Worm (Caenorhabditis elegans) whole organism, late embryonic: ENCODE results near the gene dsl-3.

Experiments
- C08G9.2 ChIP-seq: sonication (generic microtip); optimal IDR thresholded peaks from 2 replicates; lab custom pipeline; 2016; ENCODE audit warnings: mild to moderate bottlenecking, missing genetic modification characterization, moderate library complexity, missing compliant biosample characterization
- C38D4.7 ChIP-seq: fragments of 200-800 bp; sonication (Bioruptor generic); optimal IDR thresholded peaks from 2 replicates; lab custom pipeline; 2018; ENCODE audit warnings: mild to moderate bottlenecking, missing genetic modification characterization, moderate library complexity, missing compliant biosample characterization
- K02D7.2 ChIP-seq: sonication (generic microtip); optimal IDR thresholded peaks from 2 replicates; lab custom pipeline; 2017; ENCODE audit warnings: mild to moderate bottlenecking, missing genetic modification characterization, missing compliant biosample characterization
- K09A11.1 ChIP-seq: sonication (generic microtip); optimal IDR thresholded peaks from 2 replicates; lab custom pipeline; 2017; ENCODE audit warnings: antibody characterized with exemption, mild to moderate bottlenecking, missing genetic modification characterization, missing compliant biosample characterization; ENCODE audit not compliant: insufficient read depth
- Y22D7AL.16 ChIP-seq: sonication (generic microtip); optimal IDR thresholded peaks from 2 replicates; lab custom pipeline; 2016; ENCODE audit warnings: missing genetic modification characterization, missing compliant biosample characterization
- ceh-14 ChIP-seq: sonication (generic microtip); optimal IDR thresholded peaks from 2 replicates; lab custom pipeline; 2016; ENCODE audit warnings: missing genotype, missing genetic modification characterization, missing compliant biosample characterization
- ceh-18 ChIP-seq: sonication (generic microtip); optimal IDR thresholded peaks from 2 replicates; lab custom pipeline; 2016; ENCODE audit warnings: missing genetic modification characterization, missing compliant biosample characterization
- ceh-19 ChIP-seq: fragments of 200-800 bp; sonication (Bioruptor generic); optimal IDR thresholded peaks from 2 replicates; lab custom pipeline; 2018; ENCODE audit warnings: mild to moderate bottlenecking, missing genetic modification characterization, missing compliant biosample characterization
- ceh-2 ChIP-seq: sonication (generic microtip); optimal IDR thresholded peaks from 2 replicates; lab custom pipeline; 2016; ENCODE audit warnings: missing genotype, missing genetic modification characterization, missing compliant biosample characterization
- ceh-24 ChIP-seq: sonication (generic microtip); optimal IDR thresholded peaks from 2 replicates; lab custom pipeline; 2016; ENCODE audit warnings: mild to moderate bottlenecking, missing genetic modification characterization, missing compliant biosample characterization
- ceh-31 ChIP-seq: sonication (generic microtip); optimal IDR thresholded peaks from 2 replicates; lab custom pipeline; 2016; ENCODE audit warnings: missing genetic modification characterization, missing compliant biosample characterization
- che-1 ChIP-seq: sonication (generic microtip); optimal IDR thresholded peaks from 2 replicates; lab custom pipeline; 2016; ENCODE audit warnings: mild to moderate bottlenecking, missing genetic modification characterization, missing compliant biosample characterization
- dmd-4 ChIP-seq: sonication (generic microtip); optimal IDR thresholded peaks from 2 replicates; lab custom pipeline; 2016; ENCODE audit warnings: borderline replicate concordance, missing genetic modification characterization, missing compliant biosample characterization
- dve-1 ChIP-seq: sonication (generic microtip); optimal IDR thresholded peaks from 2 replicates; lab custom pipeline; 2017; ENCODE audit warnings: antibody characterized with exemption, mild to moderate bottlenecking, missing genetic modification characterization, missing compliant biosample characterization
- elt-2 ChIP-seq: sonication (generic microtip); optimal IDR thresholded peaks from 2 replicates; lab custom pipeline; 2016; ENCODE audit warnings: missing genetic modification reagents, missing genetic modification characterization, missing compliant biosample characterization
- eyg-1 ChIP-seq: sonication (generic microtip); optimal IDR thresholded peaks from 2 replicates; lab custom pipeline; 2016; ENCODE audit warnings: missing genotype, missing genetic modification characterization, missing compliant biosample characterization
- gmeb-2 ChIP-seq: sonication (generic microtip); optimal IDR thresholded peaks from 2 replicates; lab custom pipeline; 2016; ENCODE audit warnings: missing genetic modification characterization, inconsistent platforms, missing compliant biosample characterization
- hlh-13 ChIP-seq: fragments of 200-800 bp; sonication (Bioruptor generic); optimal IDR thresholded peaks from 2 replicates; lab custom pipeline; 2018; ENCODE audit warnings: mild to moderate bottlenecking, missing genetic modification characterization, missing compliant biosample characterization
- hlh-15 ChIP-seq: sonication (generic microtip); optimal IDR thresholded peaks from 2 replicates; lab custom pipeline; 2016; ENCODE audit warnings: missing genetic modification characterization, missing compliant biosample characterization
- hlh-30 ChIP-seq: sonication (generic microtip); optimal IDR thresholded peaks from 2 replicates; lab custom pipeline; 2017; ENCODE audit warnings: antibody characterized with exemption, missing genetic modification characterization, missing compliant biosample characterization; ENCODE audit not compliant: insufficient read depth
- hlh-6 ChIP-seq: sonication (generic microtip); optimal IDR thresholded peaks from 2 replicates; lab custom pipeline; 2016; ENCODE audit warnings: missing genotype, missing genetic modification characterization, missing compliant biosample characterization
- lim-6 ChIP-seq: sonication (generic microtip); optimal IDR thresholded peaks from 2 replicates; lab custom pipeline; 2016; ENCODE audit warnings: missing genetic modification characterization, missing compliant biosample characterization
- lin-11 ChIP-seq: fragments of 200-800 bp; sonication (Bioruptor generic); optimal IDR thresholded peaks from 2 replicates; lab custom pipeline; 2018; ENCODE audit warnings: mild to moderate bottlenecking, missing genetic modification characterization, missing compliant biosample characterization
- mec-3 ChIP-seq: sonication (generic microtip); optimal IDR thresholded peaks from 2 replicates; lab custom pipeline; 2016; ENCODE audit warnings: borderline replicate concordance, missing genetic modification characterization, missing compliant biosample characterization
- nhr-232 ChIP-seq: sonication (generic microtip); optimal IDR thresholded peaks from 2 replicates; lab custom pipeline; 2016; ENCODE audit warnings: missing genetic modification characterization, missing compliant biosample characterization
- odd-2 ChIP-seq: sonication (generic microtip); optimal IDR thresholded peaks from 2 replicates; lab custom pipeline; 2017; ENCODE audit warnings: antibody characterized with exemption, mild to moderate bottlenecking, missing genetic modification characterization, missing compliant biosample characterization
- pax-1 ChIP-seq: fragments of 150-350 bp; optimal IDR thresholded peaks from 2 replicates; lab custom pipeline; 2014; ENCODE audit warnings: missing biosample characterization, missing genetic modification characterization
- pros-1 ChIP-seq: fragments of 150-350 bp; optimal IDR thresholded peaks from 2 replicates; lab custom pipeline; 2014; ENCODE audit warnings: missing biosample characterization, missing genetic modification reagents, missing genetic modification characterization
- ref-2 ChIP-seq: sonication (generic microtip); optimal IDR thresholded peaks from 2 replicates; lab custom pipeline; 2016; ENCODE audit warnings: missing genetic modification characterization, missing compliant biosample characterization
- sox-2 ChIP-seq: fragments of 200-800 bp; sonication (Bioruptor generic); IDR thresholded peaks from 2 replicates; pipeline ENCODE4 v1.3.6; 2022; ENCODE audit warnings: missing genetic modification reagents, missing genetic modification characterization, missing compliant biosample characterization
- syd-9 ChIP-seq: sonication (generic microtip); optimal IDR thresholded peaks from 2 replicates; lab custom pipeline; 2016; ENCODE audit warnings: mild to moderate bottlenecking, missing genetic modification characterization, moderate library complexity, missing compliant biosample characterization
- tbx-2 ChIP-seq: sonication (generic microtip); optimal IDR thresholded peaks from 2 replicates; lab custom pipeline; 2016; ENCODE audit warnings: missing genetic modification characterization, missing compliant biosample characterization
- tbx-7 ChIP-seq: sonication (generic microtip); optimal IDR thresholded peaks from 2 replicates; lab custom pipeline; 2016; ENCODE audit warnings: missing genotype, missing genetic modification characterization, missing compliant biosample characterization
- ttx-3 ChIP-seq: sonication (generic microtip); optimal IDR thresholded peaks from 2 replicates; lab custom pipeline; 2016; ENCODE audit warnings: missing genetic modification reagents, missing genetic modification characterization, missing compliant biosample characterization
- unc-3 ChIP-seq, 2 experiments: fragments of 200-800 bp in 1 of 2; sonication (Bioruptor generic) in 1 of 2; sonication (generic microtip) in 1 of 2; conservative IDR thresholded peaks in 1 of 2; optimal IDR thresholded peaks in 1 of 2; 2 replicates each; pipeline versions ENCODE4 v1.3.6 to Lab custom; 2016 to 2022; ENCODE audit warnings: missing compliant biosample characterization in 2 of 2, missing genetic modification characterization in 2 of 2, missing genetic modification reagents in 1 of 2
- unc-42 ChIP-seq: sonication (generic microtip); optimal IDR thresholded peaks from 2 replicates; lab custom pipeline; 2016; ENCODE audit warnings: missing genotype, missing genetic modification characterization, missing compliant biosample characterization
- ztf-16 ChIP-seq: sonication (generic microtip); optimal IDR thresholded peaks from 2 replicates; lab custom pipeline; 2017; ENCODE audit warnings: missing genetic modification characterization, missing compliant biosample characterization

dsl-3 gene

DNA sequence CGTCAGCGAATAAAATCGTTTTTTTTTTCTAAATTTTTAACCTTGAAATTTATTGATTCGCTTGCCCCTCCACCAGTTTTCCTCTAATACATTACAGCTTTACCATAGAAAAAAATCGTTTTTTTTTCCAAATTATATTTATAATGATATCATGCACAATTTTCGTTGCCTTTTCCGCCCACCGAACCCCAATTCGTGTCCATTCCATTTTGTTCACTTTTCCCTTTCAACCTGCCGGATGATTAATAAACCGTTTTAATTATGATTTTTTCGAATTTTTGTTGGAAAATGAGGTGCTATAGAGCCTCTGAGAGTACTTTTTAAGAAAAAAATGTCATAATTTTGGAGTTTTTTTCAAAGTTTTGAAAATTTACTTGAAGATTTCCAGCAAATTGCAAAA, 8.7 kb upstream of the dsl-3 start, which contains the start of gene set-23:
Gene set-23 (plus strand): TSS at position 301 of the 400 bp plus-strand sequence.
- TF ChIP-seq syd-9: no peak
- TF ChIP-seq K02D7.2 (tag; lab: Kevin White, UChicago): no peak
- TF ChIP-seq odd-2 (tag; lab: Kevin White, UChicago): no peak
- TF ChIP-seq ceh-31 (tag; lab: Kevin White, UChicago): no peak
- no peak for TF ChIP-seq ztf-16
- TF ChIP-seq hlh-6 (tag; lab: Kevin White, UChicago): no peak
- TF ChIP-seq pax-1 (tag; lab: Kevin White, UChicago): no peak
- TF ChIP-seq hlh-15: no peak
- TF ChIP-seq unc-42: no peak
- no peak for TF ChIP-seq lin-11
- TF ChIP-seq eyg-1 (tag; lab: Kevin White, UChicago): no peak
- no peak for TF ChIP-seq ceh-18 (tag; lab: Kevin White, UChicago)
- no peak for TF ChIP-seq C38D4.7 (GFP tag; lab: Kevin White, UChicago)
- no peak for TF ChIP-seq dmd-4 (tag; lab: Kevin White, UChicago)
- TF ChIP-seq hlh-30: no peak
- no peak for TF ChIP-seq elt-2
- no peak for TF ChIP-seq tbx-7

DNA sequence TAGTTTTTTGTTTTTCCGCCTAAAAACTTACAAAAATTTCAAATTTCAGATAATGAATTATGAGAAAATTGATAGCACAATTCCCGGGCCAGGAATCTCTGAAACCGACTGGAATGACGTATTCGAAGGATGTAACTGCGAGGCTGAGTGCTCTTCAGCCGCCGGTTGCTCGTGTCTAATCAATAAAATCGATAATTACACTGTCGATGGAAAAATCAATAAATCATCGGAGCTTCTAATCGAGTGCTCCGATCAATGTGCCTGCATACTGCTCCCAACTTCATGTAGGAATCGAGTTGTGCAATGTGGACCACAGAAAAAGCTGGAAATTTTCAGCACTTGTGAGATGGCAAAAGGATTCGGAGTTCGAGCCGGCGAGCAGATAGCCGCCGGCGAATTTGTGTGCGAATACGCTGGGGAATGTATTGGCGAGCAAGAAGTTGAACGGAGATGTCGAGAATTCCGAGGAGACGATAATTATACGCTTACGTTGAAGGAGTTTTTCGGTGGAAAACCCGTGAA, 7.1 kb upstream of the dsl-3 start:
- TF ChIP-seq ceh-19 (GFP tag; lab: Kevin White, UChicago): no peak
- TF ChIP-seq ref-2 (tag; lab: Kevin White, UChicago): no peak
- TF ChIP-seq dve-1 (tag; lab: Kevin White, UChicago): no peak
- TF ChIP-seq K02D7.2 (tag; lab: Kevin White, UChicago): no peak
- no peak for TF ChIP-seq unc-3 (GFP tag; conservative IDR thresholded peaks at IDR 0.05; lab: Robert Waterston, UW)
- TF ChIP-seq unc-3 (tag; optimal IDR thresholded peaks at IDR 0.05; lab: Kevin White, UChicago): no peak
- TF ChIP-seq nhr-232: no peak
- TF ChIP-seq sox-2 (GFP tag; lab: Robert Waterston, UW): no peak
- no peak for TF ChIP-seq C38D4.7 (GFP tag; lab: Kevin White, UChicago)
- no peak for TF ChIP-seq tbx-2 (tag; lab: Kevin White, UChicago)
- no peak for TF ChIP-seq Y22D7AL.16 (tag; lab: Kevin White, UChicago)
- no peak for TF ChIP-seq lin-11
- no peak for TF ChIP-seq ceh-24 (tag; lab: Kevin White, UChicago)
- no peak for TF ChIP-seq pros-1
- TF ChIP-seq ceh-18 (tag; lab: Kevin White, UChicago): no peak
- TF ChIP-seq lim-6 (tag; lab: Kevin White, UChicago): no peak
- no peak for TF ChIP-seq ceh-2
- TF ChIP-seq hlh-13 (GFP tag; lab: Kevin White, UChicago): no peak
- no peak for TF ChIP-seq gmeb-2 (tag; lab: Kevin White, UChicago)
- TF ChIP-seq ceh-14 (tag; lab: Kevin White, UChicago): no peak
- TF ChIP-seq ztf-16: no peak

DNA sequence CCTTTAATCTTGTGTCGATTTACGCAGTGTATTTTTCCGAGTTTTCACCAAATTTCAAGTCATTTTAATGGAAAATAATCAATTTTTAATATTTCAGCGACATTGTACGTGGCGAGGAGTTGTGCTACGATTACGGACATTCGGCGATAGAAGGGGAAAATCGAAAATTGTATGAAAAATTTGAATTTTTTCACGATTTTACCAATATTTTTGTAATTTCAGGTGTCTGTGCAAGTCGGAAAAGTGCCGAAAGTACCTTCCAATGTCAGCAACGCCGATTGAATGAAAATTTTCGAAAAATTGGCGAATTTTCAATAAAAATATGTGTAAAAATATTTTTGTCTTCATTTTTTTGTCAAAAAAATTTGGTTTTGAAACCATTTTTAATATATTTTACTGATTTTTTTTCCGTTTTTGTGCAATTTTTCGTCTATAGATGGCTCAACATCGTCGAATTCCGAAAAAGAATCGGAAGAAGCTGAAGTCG, 4.8 kb upstream of the dsl-3 start, which contains the start of gene Y41D4B.11:
Gene Y41D4B.11 (plus strand): TSS at position 437 of the 487 bp plus-strand sequence.
- TF ChIP-seq hlh-13 (GFP tag; lab: Kevin White, UChicago) (no peak), ztf-16 (no peak), ttx-3 (no peak), mec-3 (tag; lab: Kevin White, UChicago) (no peak), K09A11.1 (tag; lab: Kevin White, UChicago) (no peak), che-1 (no peak), C08G9.2 (no peak), lin-11 (no peak)
